Fruit fly (Drosophila melanogaster) whole organism, embryonic: ENCODE results near the gene Rsph3.

ENCODE experiments used
- Adf1 ChIP-seq: fragments of 200-800 bp; sonication (Bioruptor generic); IDR thresholded peaks from 2 replicates; pipeline ENCODE4 v1.3.6; 2022; ENCODE audit warnings: missing biosample characterization, missing genetic modification characterization
- Asciz ChIP-seq: fragments of 200-800 bp; sonication (Bioruptor generic); optimal IDR thresholded peaks from 2 replicates; lab custom pipeline; 2017; ENCODE audit warnings: missing biosample characterization, mild to moderate bottlenecking, missing genetic modification characterization, missing genetic modification reagents
- CG10366 ChIP-seq: fragments of 200-800 bp; sonication (Bioruptor generic); IDR thresholded peaks from 2 replicates; pipeline ENCODE4 v1.3.6; 2022; ENCODE audit warnings: missing biosample characterization, missing genetic modification characterization
- CG10431 ChIP-seq: fragments of 200-800 bp; sonication (Bioruptor generic); optimal IDR thresholded peaks from 3 replicates; lab custom pipeline; 2018; ENCODE audit warnings: missing biosample characterization, mild to moderate bottlenecking, missing genetic modification characterization
- CG10959 ChIP-seq: fragments of 200-800 bp; sonication (Bioruptor generic); IDR thresholded peaks from 2 replicates; pipeline ENCODE4 v1.3.6; 2022; ENCODE audit warnings: missing biosample characterization, missing genetic modification characterization
- CG11085 ChIP-seq: fragments of 200-800 bp; sonication (Bioruptor generic); IDR thresholded peaks from 2 replicates; pipeline ENCODE4 v1.3.6; 2022; ENCODE audit warnings: missing biosample characterization, missing genetic modification characterization
- CG11456 ChIP-seq: fragments of 200-800 bp; sonication (Bioruptor generic); IDR thresholded peaks from 3 replicates; pipeline ENCODE4 v1.3.6; 2022; ENCODE audit warnings: missing biosample characterization, missing genetic modification characterization
- CG14050 ChIP-seq: fragments of 200-800 bp; sonication (Bioruptor generic); IDR thresholded peaks from 3 replicates; pipeline ENCODE4 v1.3.6; 2022; ENCODE audit warnings: missing biosample characterization, missing genetic modification characterization
- CG15514 ChIP-seq: fragments of 200-800 bp; sonication (Bioruptor generic); optimal IDR thresholded peaks from 3 replicates; lab custom pipeline; 2017; ENCODE audit warnings: missing biosample characterization, missing genetic modification characterization, mild to moderate bottlenecking, moderate library complexity, missing genetic modification reagents
- CG1602 ChIP-seq: fragments of 200-800 bp; sonication (Bioruptor generic); optimal IDR thresholded peaks from 3 replicates; lab custom pipeline; 2016; ENCODE audit warnings: missing biosample characterization, missing genetic modification characterization
- CG1647 ChIP-seq: fragments of 200-800 bp; sonication (Bioruptor generic); optimal IDR thresholded peaks from 3 replicates; lab custom pipeline; 2016; ENCODE audit warnings: missing biosample characterization, missing genetic modification characterization
- CG16813 ChIP-seq: fragments of 200-800 bp; sonication (Bioruptor generic); IDR thresholded peaks from 3 replicates; pipeline ENCODE4 v1.3.6; 2022; ENCODE audit warnings: missing biosample characterization, missing genetic modification characterization; ENCODE audit not compliant: partially characterized antibody
- CG17186 ChIP-seq: fragments of 200-800 bp; sonication (Bioruptor generic); optimal IDR thresholded peaks from 3 replicates; lab custom pipeline; 2017; ENCODE audit warnings: missing biosample characterization, missing genetic modification reagents, missing genetic modification characterization
- CG17328 ChIP-seq: fragments of 200-800 bp; sonication (Bioruptor generic); IDR thresholded peaks from 2 replicates; pipeline ENCODE4 v1.3.6; 2022; ENCODE audit warnings: missing biosample characterization, missing genetic modification characterization
- CG1832 ChIP-seq: fragments of 200-800 bp; sonication (Bioruptor generic); optimal IDR thresholded peaks from 2 replicates; lab custom pipeline; 2017; ENCODE audit warnings: missing biosample characterization, mild to moderate bottlenecking, missing genetic modification characterization, inconsistent platforms
- CG2875 ChIP-seq: fragments of 200-800 bp; sonication (Bioruptor generic); optimal IDR thresholded peaks from 2 replicates; lab custom pipeline; 2017; ENCODE audit warnings: missing biosample characterization, mild to moderate bottlenecking, missing genetic modification characterization, missing genetic modification reagents
- CG32772 ChIP-seq: fragments of 200-800 bp; sonication (Bioruptor generic); IDR thresholded peaks from 2 replicates; pipeline ENCODE4 v1.3.6; 2022; ENCODE audit warnings: missing biosample characterization, missing genetic modification characterization
- CG7786 ChIP-seq: fragments of 200-800 bp; sonication (Bioruptor generic); optimal IDR thresholded peaks from 2 replicates; lab custom pipeline; 2016; ENCODE audit warnings: missing biosample characterization, missing genetic modification characterization
- CG7839 ChIP-seq: fragments of 200-800 bp; sonication (Bioruptor generic); optimal IDR thresholded peaks from 3 replicates; lab custom pipeline; 2018; ENCODE audit warnings: missing biosample characterization, mild to moderate bottlenecking, missing genetic modification characterization, moderate library complexity
- CG8281 ChIP-seq: fragments of 200-800 bp; sonication (Bioruptor generic); optimal IDR thresholded peaks from 2 replicates; lab custom pipeline; 2018; ENCODE audit warnings: missing biosample characterization, mild to moderate bottlenecking, missing genetic modification characterization, moderate library complexity
- CG8388 ChIP-seq: fragments of 200-800 bp; sonication (Bioruptor generic); optimal IDR thresholded peaks from 2 replicates; lab custom pipeline; 2019; ENCODE audit warnings: missing biosample characterization, mild to moderate bottlenecking, missing genetic modification characterization, moderate library complexity
- CG8924 ChIP-seq: fragments of 200-800 bp; optimal IDR thresholded peaks from 3 replicates; lab custom pipeline; 2019; ENCODE audit warnings: missing biosample characterization, mild to moderate bottlenecking, missing genetic modification characterization, moderate library complexity
- D19A ChIP-seq: fragments of 200-800 bp; optimal IDR thresholded peaks from 3 replicates; lab custom pipeline; 2019; ENCODE audit warnings: missing biosample characterization, mild to moderate bottlenecking, missing genetic modification characterization, moderate library complexity
- Dip2 ChIP-seq: fragments of 200-800 bp; sonication (Bioruptor generic); IDR thresholded peaks from 2 replicates; pipeline ENCODE4 v1.3.6; 2022; ENCODE audit warnings: missing biosample characterization, missing genetic modification characterization
- E2f2 ChIP-seq: fragments of 200-800 bp; sonication (Bioruptor generic); IDR thresholded peaks from 2 replicates; pipeline ENCODE4 v1.3.6; 2022; ENCODE audit warnings: missing biosample characterization, missing genetic modification characterization
- Gsc ChIP-seq: fragments of 200-800 bp; sonication (Bioruptor generic); IDR thresholded peaks from 2 replicates; pipeline ENCODE4 v1.3.6; 2022; ENCODE audit warnings: missing biosample characterization, missing genetic modification characterization
- Hmr ChIP-seq: fragments of 200-800 bp; sonication (Bioruptor generic); optimal IDR thresholded peaks from 3 replicates; lab custom pipeline; 2017; ENCODE audit warnings: mild to moderate bottlenecking, missing biosample characterization, missing genetic modification reagents, missing genetic modification characterization
- Hr3 ChIP-seq: fragments of 200-800 bp; sonication (Bioruptor generic); optimal IDR thresholded peaks from 3 replicates; lab custom pipeline; 2016; ENCODE audit warnings: missing biosample characterization, missing genetic modification characterization
- Hr78 ChIP-seq, 2 experiments: fragments of 200-800 bp in 1 of 2; fragments of >200 bp in 1 of 2; sonication (Bioruptor generic) in 1 of 2; optimal IDR thresholded peaks; 2 replicates each; lab custom pipeline; 2017 to 2019; ENCODE audit warnings: missing biosample characterization in 2 of 2, missing genetic modification characterization in 2 of 2, mild to moderate bottlenecking in 1 of 2, moderate library complexity in 1 of 2
- Hsf ChIP-seq: fragments of 200-800 bp; sonication (Bioruptor generic); optimal IDR thresholded peaks from 3 replicates; lab custom pipeline; 2016; ENCODE audit warnings: missing biosample characterization, missing genetic modification characterization
- Mes4 ChIP-seq: fragments of 200-800 bp; sonication (Bioruptor generic); optimal IDR thresholded peaks from 2 replicates; lab custom pipeline; 2016; ENCODE audit warnings: missing biosample characterization, missing genetic modification characterization
- Ravus ChIP-seq: fragments of 200-800 bp; sonication (Bioruptor generic); IDR thresholded peaks from 2 replicates; pipeline ENCODE4 v1.3.6; 2022; ENCODE audit warnings: missing biosample characterization, missing genetic modification characterization
- Ssrp ChIP-seq: fragments of 200-800 bp; sonication (Bioruptor generic); optimal IDR thresholded peaks from 2 replicates; lab custom pipeline; 2018; ENCODE audit warnings: missing biosample characterization, mild to moderate bottlenecking, missing genetic modification characterization, moderate library complexity
- Usf ChIP-seq: fragments of 200-800 bp; sonication (Bioruptor generic); optimal IDR thresholded peaks from 2 replicates; lab custom pipeline; 2017; ENCODE audit warnings: missing genotype, missing biosample characterization, missing genetic modification characterization
- Vsx1 ChIP-seq: fragments of 200-800 bp; sonication (Bioruptor generic); optimal IDR thresholded peaks from 2 replicates; lab custom pipeline; 2017; ENCODE audit warnings: missing biosample characterization, mild to moderate bottlenecking, missing genetic modification characterization, missing genetic modification reagents
- ab ChIP-seq: fragments of 200-800 bp; sonication (Bioruptor generic); optimal IDR thresholded peaks from 2 replicates; lab custom pipeline; 2016; ENCODE audit warnings: missing biosample characterization, missing genetic modification characterization
- ara ChIP-seq: fragments of 200-800 bp; sonication (Bioruptor generic); IDR thresholded peaks from 2 replicates; pipeline ENCODE4 v1.3.6; 2022; ENCODE audit warnings: missing biosample characterization, missing genetic modification characterization
- br ChIP-seq: fragments of >200 bp; optimal IDR thresholded peaks from 2 replicates; lab custom pipeline; 2017
- caup ChIP-seq: fragments of 200-800 bp; sonication (Bioruptor generic); optimal IDR thresholded peaks from 3 replicates; lab custom pipeline; 2017; ENCODE audit warnings: missing biosample characterization, mild to moderate bottlenecking, missing genetic modification characterization, moderate library complexity; ENCODE audit not compliant: severe bottlenecking
- da ChIP-seq: fragments of 200-800 bp; sonication (Bioruptor generic); optimal IDR thresholded peaks from 2 replicates; lab custom pipeline; 2016; ENCODE audit warnings: missing biosample characterization, missing genetic modification characterization
- dmrt11E ChIP-seq: fragments of 200-800 bp; sonication (Bioruptor generic); optimal IDR thresholded peaks from 3 replicates; lab custom pipeline; 2018; ENCODE audit warnings: missing biosample characterization, mild to moderate bottlenecking, missing genetic modification characterization, moderate library complexity
- en ChIP-seq: fragments of 200-800 bp; sonication (Bioruptor generic); optimal IDR thresholded peaks from 2 replicates; lab custom pipeline; 2016; ENCODE audit warnings: missing biosample characterization, missing genetic modification characterization
- grau ChIP-seq: fragments of 200-800 bp; optimal IDR thresholded peaks from 3 replicates; lab custom pipeline; 2019; ENCODE audit warnings: missing biosample characterization, mild to moderate bottlenecking, missing genetic modification characterization, moderate library complexity
- grn ChIP-seq: fragments of 200-800 bp; sonication (Bioruptor generic); optimal IDR thresholded peaks from 3 replicates; lab custom pipeline; 2017; ENCODE audit warnings: missing biosample characterization, missing genetic modification characterization
- hth ChIP-seq: fragments of >200 bp; optimal IDR thresholded peaks from 2 replicates; lab custom pipeline; 2017; ENCODE audit warnings: inconsistent platforms
- jigr1 ChIP-seq: fragments of 200-800 bp; sonication (Bioruptor generic); IDR thresholded peaks from 3 replicates; pipeline ENCODE4 v1.3.6; 2022; ENCODE audit warnings: missing biosample characterization, missing genetic modification characterization
- sens ChIP-seq: fragments of 200-800 bp; sonication (Bioruptor generic); peaks from one replicate; lab custom pipeline; 2016; ENCODE audit warnings: missing biosample characterization, missing genetic modification characterization
- sqz ChIP-seq: fragments of 200-800 bp; sonication (Bioruptor generic); optimal IDR thresholded peaks from 3 replicates; lab custom pipeline; 2018; ENCODE audit warnings: missing biosample characterization, mild to moderate bottlenecking, missing genetic modification characterization

The Rsph3 gene

DNA sequence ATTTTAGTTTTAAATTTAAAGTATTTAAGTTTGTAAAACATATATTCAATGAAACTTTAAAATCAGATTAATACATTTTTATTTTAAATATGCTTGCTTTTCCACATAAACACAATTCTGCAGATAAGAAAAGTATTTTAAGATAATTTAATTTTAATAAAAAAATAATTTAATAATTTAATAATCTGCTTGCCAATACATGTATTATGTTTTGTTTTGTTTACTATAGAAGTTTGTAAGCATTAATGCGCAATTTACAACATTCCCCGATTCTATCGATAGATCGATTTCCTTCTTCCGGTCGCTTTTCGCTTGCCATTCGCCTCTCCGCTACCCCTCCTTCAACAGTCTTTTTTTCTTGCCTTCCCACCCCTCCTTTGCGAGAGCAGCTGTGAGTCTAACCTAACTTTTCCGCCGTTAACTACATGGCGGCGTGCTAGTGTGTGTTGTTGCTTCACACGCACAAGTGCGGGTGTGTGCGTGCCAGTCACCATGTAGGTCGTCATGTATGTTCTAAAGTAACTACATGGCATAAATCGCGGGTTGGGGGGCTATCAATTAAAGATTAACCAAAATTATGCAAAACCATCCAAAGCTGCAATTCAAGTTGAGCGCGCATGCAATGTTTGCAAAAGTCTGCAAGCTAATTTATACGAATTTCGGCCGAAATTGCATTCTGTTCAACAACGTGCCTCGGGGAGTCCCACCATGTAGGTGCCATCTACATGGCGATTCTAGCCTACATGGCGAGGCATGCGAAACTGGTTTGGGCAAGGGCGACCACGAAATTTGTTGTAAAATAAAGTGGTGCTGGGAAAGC is 19.5 kb downstream of the Rsph3 start (continued):
- TF ChIP-seq sens (GFP tag; lab: Kevin White, UChicago), result no peak

DNA sequence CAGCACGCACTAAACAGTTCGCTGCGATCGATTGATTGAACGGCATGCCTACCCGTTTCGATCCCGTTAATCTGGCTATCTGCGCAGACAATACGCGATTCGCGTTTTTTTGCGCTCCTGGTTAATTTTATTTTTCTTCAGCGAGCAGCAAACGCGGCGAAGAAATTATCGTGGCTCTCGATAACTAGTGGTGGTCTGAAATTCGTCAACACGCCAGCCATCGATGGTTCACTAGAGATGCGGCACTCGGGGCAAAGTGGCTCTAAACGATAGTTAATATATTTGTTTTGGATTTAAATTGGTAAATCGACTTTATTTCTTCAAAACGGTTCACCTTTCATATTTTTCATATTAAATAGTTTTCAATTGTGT is 20.1 kb downstream of the Rsph3 start, which contains the start of gene dikar:
Gene dikar (minus strand): TSS at position 191 of the 372 bp plus-strand sequence.
- TF ChIP-seq Hr3 (GFP tag; lab: Kevin White, UChicago) (peak; percentile 67), da (no peak), CG1832 (GFP tag; lab: Kevin White, UChicago) (no peak), grau (peak; percentile 60), CG17186 (GFP tag; lab: Kevin White, UChicago) (no peak), br (lab: Kevin White, UChicago) (no peak), CG8388 (GFP tag; lab: Kevin White, UChicago) (peak; percentile 25), sqz (GFP tag; lab: Kevin White, UChicago) (no peak), Ravus (GFP tag; lab: Robert Waterston, UW) (no peak), Vsx1 (GFP tag; lab: Kevin White, UChicago) (no peak), CG15514 (GFP tag; lab: Kevin White, UChicago) (peak; percentile 26), CG1602 (GFP tag; lab: Kevin White, UChicago) (peak; percentile 41), CG10431 (GFP tag; lab: Kevin White, UChicago) (peak; percentile 73), Hsf (GFP tag; lab: Kevin White, UChicago) (peak; percentile 43), hth (no peak), caup (GFP tag; lab: Kevin White, UChicago) (no peak), Gsc (GFP tag; lab: Robert Waterston, UW) (no peak), Ssrp (tag; lab: Kevin White, UChicago) (peak; percentile 26), CG14050 (peak; percentile 28; the same call in 1 of the 3 replicates), Dip2 (GFP tag; lab: Robert Waterston, UW) (no peak), Usf (no peak), CG10366 (peak; percentile 70), CG16813 (GFP tag; lab: Robert Waterston, UW) (peak; percentile 89), ab (GFP tag; lab: Kevin White, UChicago) (no peak), grn (GFP tag; lab: Kevin White, UChicago) (no peak), CG10959 (peak; percentile 28; the same call in 1 of the 2 replicates), CG1647 (GFP tag; lab: Kevin White, UChicago) (peak; percentile 18), ara (peak; percentile 50; the same call in 1 of the 2 replicates), Hr78 (GFP tag; optimal IDR thresholded peaks at IDR 0.05; lab: Kevin White, UChicago) (no peak), E2f2 (GFP tag; lab: Robert Waterston, UW) (no peak), CG8281 (tag; lab: Kevin White, UChicago) (no peak), CG2875 (no peak), D19A (tag; lab: Kevin White, UChicago) (no peak), dmrt11E (tag; lab: Kevin White, UChicago) (peak; percentile 58), CG7839 (tag; lab: Kevin White, UChicago) (no peak), en (GFP tag; lab: Kevin White, UChicago) (no peak), CG8924 (peak; percentile 10), Asciz (peak; percentile 44), CG11085 (GFP tag; lab: Robert Waterston, UW) (peak; percentile 69), CG11456 (GFP tag; lab: Robert Waterston, UW) (peak; percentile 86), CG32772 (GFP tag; lab: Robert Waterston, UW) (peak; percentile 47), CG17328 (GFP tag; lab: Robert Waterston, UW) (0 out of 2 replicates have a peak, but pooled peaks have one; percentile 17), Adf1 (GFP tag; lab: Robert Waterston, UW) (peak; percentile 6), jigr1 (GFP tag; lab: Robert Waterston, UW) (0 out of 3 replicates have a peak, but pooled peaks have one; percentile 40), Hmr (GFP tag; lab: Kevin White, UChicago) (peak; percentile 62), CG7786 (GFP tag; lab: Kevin White, UChicago) (peak; percentile 28), Mes4 (no peak)
